Fruit fly (Drosophila melanogaster) whole organism, pupa: ENCODE measurements around the gene CG17321.

Source experiments
- CG10348 ChIP-seq: fragments of 200-800 bp; sonication (Bioruptor generic); IDR thresholded peaks from 2 replicates; pipeline ENCODE4 v1.3.6; 2022; ENCODE audit warnings: missing biosample characterization, missing genetic modification characterization
- CG12605 ChIP-seq: fragments of 200-800 bp; sonication (Bioruptor generic); IDR thresholded peaks from 2 replicates; pipeline ENCODE4 v1.3.6; 2022; ENCODE audit warnings: missing biosample characterization, missing genetic modification characterization
- CG13204 ChIP-seq: fragments of 200-800 bp; sonication (Bioruptor generic); optimal IDR thresholded peaks from 2 replicates; lab custom pipeline; 2018; ENCODE audit warnings: missing biosample characterization, mild to moderate bottlenecking, missing genetic modification characterization, moderate library complexity
- CG14655 ChIP-seq: fragments of 200-800 bp; sonication (Bioruptor generic); optimal IDR thresholded peaks from 3 replicates; lab custom pipeline; 2017; ENCODE audit warnings: mild to moderate bottlenecking, missing biosample characterization, missing genetic modification reagents, missing genetic modification characterization
- CG15710 ChIP-seq: fragments of 200-800 bp; sonication (Bioruptor generic); optimal IDR thresholded peaks from 2 replicates; lab custom pipeline; 2018; ENCODE audit warnings: missing biosample characterization, mild to moderate bottlenecking, missing genetic modification characterization, moderate library complexity
- CG17806 ChIP-seq: fragments of 200-800 bp; sonication (Bioruptor generic); optimal IDR thresholded peaks from 2 replicates; lab custom pipeline; 2018; ENCODE audit warnings: missing biosample characterization, mild to moderate bottlenecking, missing genetic modification characterization, moderate library complexity
- CG32121 ChIP-seq: fragments of 200-800 bp; sonication (Bioruptor generic); IDR thresholded peaks from 2 replicates; pipeline ENCODE4 v1.3.6; 2022; ENCODE audit warnings: missing biosample characterization, missing genetic modification characterization
- CG34367 ChIP-seq: fragments of 200-800 bp; sonication (Bioruptor generic); optimal IDR thresholded peaks from 2 replicates; lab custom pipeline; 2018; ENCODE audit warnings: missing biosample characterization, mild to moderate bottlenecking, missing genetic modification characterization
- CG4496 ChIP-seq: fragments of 200-800 bp; sonication (Bioruptor generic); IDR thresholded peaks from 3 replicates; pipeline ENCODE4 v1.3.6; 2022; ENCODE audit warnings: missing biosample characterization, missing genetic modification characterization
- CG8159 ChIP-seq: fragments of 200-800 bp; sonication (Bioruptor generic); optimal IDR thresholded peaks from 3 replicates; lab custom pipeline; 2018; ENCODE audit warnings: missing biosample characterization, mild to moderate bottlenecking, missing genetic modification characterization, moderate library complexity
- CG8301 ChIP-seq: fragments of 200-800 bp; sonication (Bioruptor generic); optimal IDR thresholded peaks from 2 replicates; lab custom pipeline; 2018; ENCODE audit warnings: missing biosample characterization, mild to moderate bottlenecking, missing genetic modification characterization
- CG9948 ChIP-seq: fragments of 200-800 bp; sonication (Bioruptor generic); optimal IDR thresholded peaks from 2 replicates; lab custom pipeline; 2018; ENCODE audit warnings: missing biosample characterization, mild to moderate bottlenecking, missing genetic modification characterization, moderate library complexity
- D1 ChIP-seq: fragments of 200-800 bp; sonication (Bioruptor generic); optimal IDR thresholded peaks from 2 replicates; lab custom pipeline; 2018; ENCODE audit warnings: missing biosample characterization, mild to moderate bottlenecking, missing genetic modification characterization, moderate library complexity
- EcR ChIP-seq: fragments of 200-800 bp; sonication (Bioruptor generic); optimal IDR thresholded peaks from 3 replicates; lab custom pipeline; 2019; ENCODE audit warnings: missing biosample characterization, missing genetic modification characterization, mild to moderate bottlenecking, moderate library complexity, missing genetic modification reagents
- Ets98B ChIP-seq: fragments of 200-800 bp; sonication (Bioruptor generic); IDR thresholded peaks from 2 replicates; pipeline ENCODE4 v1.3.6; 2022; ENCODE audit warnings: missing biosample characterization, missing genetic modification characterization
- Pif1A ChIP-seq: fragments of 200-800 bp; sonication (Bioruptor generic); optimal IDR thresholded peaks from 3 replicates; lab custom pipeline; 2016; ENCODE audit warnings: missing biosample characterization, missing genetic modification characterization
- Pif1B ChIP-seq: fragments of 200-800 bp; sonication (Bioruptor generic); optimal IDR thresholded peaks from 3 replicates; lab custom pipeline; 2016; ENCODE audit warnings: missing biosample characterization, missing genetic modification characterization
- Snoo ChIP-seq: fragments of 200-800 bp; sonication (Bioruptor generic); optimal IDR thresholded peaks from 3 replicates; lab custom pipeline; 2017; ENCODE audit warnings: missing biosample characterization, mild to moderate bottlenecking, missing genetic modification characterization, inconsistent platforms
- fd96Ca ChIP-seq: fragments of 200-800 bp; sonication (Bioruptor generic); IDR thresholded peaks from 3 replicates; pipeline ENCODE4 v1.3.6; 2022; ENCODE audit warnings: missing biosample characterization, missing genetic modification characterization
- gl ChIP-seq: fragments of 200-800 bp; sonication (Bioruptor generic); optimal IDR thresholded peaks from 2 replicates; lab custom pipeline; 2018; ENCODE audit warnings: missing biosample characterization, mild to moderate bottlenecking, missing genetic modification characterization
- rn ChIP-seq: fragments of 200-800 bp; sonication (Bioruptor generic); IDR thresholded peaks from 2 replicates; pipeline ENCODE4 v1.3.6; 2022; ENCODE audit warnings: missing biosample characterization, missing genetic modification characterization

Gene CG17321

DNA sequence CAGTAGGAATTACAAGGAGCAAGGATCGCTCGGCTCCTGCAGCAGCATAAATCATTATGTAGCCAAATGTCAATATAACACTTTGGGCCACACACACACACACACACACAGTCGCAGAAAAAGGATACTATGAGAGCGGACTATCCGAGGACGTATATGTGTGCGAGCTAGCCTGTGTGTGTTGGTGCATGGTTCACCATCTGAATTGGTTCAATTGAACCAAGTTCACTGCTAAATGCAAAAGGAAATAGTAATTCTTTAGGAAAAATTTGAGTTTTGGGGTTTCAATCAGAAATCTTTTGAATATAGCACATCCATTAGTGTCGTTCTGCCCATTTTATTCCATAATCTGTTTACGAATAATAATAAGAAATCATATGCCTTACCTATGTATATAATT, 1.2 kb downstream of the CG17321 start:
- TF ChIP-seq rn (GFP tag; lab: Robert Waterston, UW), result no peak
- no peak for TF ChIP-seq Pif1B (GFP tag; lab: Kevin White, UChicago)
- TF ChIP-seq CG14655 (GFP tag; lab: Kevin White, UChicago), result no peak
- TF ChIP-seq CG32121 (GFP tag; lab: Robert Waterston, UW), result no peak
- no peak for TF ChIP-seq CG8159 (tag; lab: Kevin White, UChicago)
- TF ChIP-seq CG10348, result no peak
- TF ChIP-seq CG8301, result no peak
- TF ChIP-seq CG9948 (tag; lab: Kevin White, UChicago), result no peak
- no peak for TF ChIP-seq CG17806 (tag; lab: Kevin White, UChicago)
- no peak for TF ChIP-seq EcR (GFP tag; lab: Kevin White, UChicago)
- TF ChIP-seq CG15710 (tag; lab: Kevin White, UChicago), result no peak
- no peak for TF ChIP-seq D1 (tag; lab: Kevin White, UChicago)
- TF ChIP-seq Pif1A (GFP tag; lab: Kevin White, UChicago), result no peak
- TF ChIP-seq CG12605 (GFP tag; lab: Robert Waterston, UW), result no peak
- no peak for TF ChIP-seq Snoo

DNA sequence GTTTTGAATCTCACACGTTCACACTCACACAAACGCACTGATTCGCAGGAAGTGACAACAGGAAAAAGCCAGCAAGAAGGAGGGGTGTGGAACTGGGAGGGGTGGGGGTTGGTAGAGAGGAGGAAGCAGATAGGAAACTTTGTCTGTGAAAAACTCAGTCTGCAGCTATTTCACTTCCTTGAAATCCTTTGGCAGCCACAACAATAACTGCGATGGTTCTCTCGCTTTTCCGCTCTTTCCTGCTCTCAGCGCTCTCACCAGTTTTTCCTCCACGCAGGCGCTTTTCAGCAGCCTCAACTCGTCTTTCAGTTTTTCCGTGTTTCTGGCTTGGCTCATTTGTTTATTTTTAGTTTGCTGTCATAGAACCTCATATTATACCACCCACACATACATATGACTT, 1.9 kb downstream of the CG17321 start:
- TF ChIP-seq CG8159 (tag; lab: Kevin White, UChicago), result no peak
- no peak for TF ChIP-seq Snoo
- no peak for TF ChIP-seq CG9948 (tag; lab: Kevin White, UChicago)
- TF ChIP-seq Pif1B (GFP tag; lab: Kevin White, UChicago), result no peak
- TF ChIP-seq gl (tag; lab: Kevin White, UChicago), result no peak
- TF ChIP-seq CG15710 (tag; lab: Kevin White, UChicago), result no peak
- no peak for TF ChIP-seq CG4496 (GFP tag; lab: Robert Waterston, UW)
- TF ChIP-seq CG32121 (GFP tag; lab: Robert Waterston, UW), result no peak
- no peak for TF ChIP-seq D1 (tag; lab: Kevin White, UChicago)
- no peak for TF ChIP-seq rn (GFP tag; lab: Robert Waterston, UW)
- TF ChIP-seq CG8301, result no peak
- no peak for TF ChIP-seq Pif1A (GFP tag; lab: Kevin White, UChicago)

DNA sequence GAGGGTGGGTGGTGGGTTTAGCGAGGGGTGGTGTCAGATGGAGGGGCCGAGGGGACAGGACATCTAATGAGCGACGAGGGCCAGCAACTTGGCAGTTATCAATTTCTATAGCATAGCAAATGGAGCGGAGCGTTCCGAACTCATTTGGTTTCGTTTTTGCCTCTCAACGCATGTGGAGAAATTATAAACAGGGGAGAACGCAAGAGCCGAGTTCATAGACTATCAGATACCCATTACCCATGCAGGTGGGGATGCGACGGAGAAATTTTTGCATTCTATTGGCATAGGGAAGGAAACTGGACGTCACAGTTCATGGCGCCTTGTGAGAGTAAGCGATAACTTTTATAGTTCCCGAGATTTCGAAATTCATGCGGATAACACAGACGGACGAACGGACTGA, 7.3 kb downstream of the CG17321 start:
- TF ChIP-seq EcR (GFP tag; lab: Kevin White, UChicago), result no peak
- TF ChIP-seq D1 (tag; lab: Kevin White, UChicago), result no peak
- no peak for TF ChIP-seq CG8159 (tag; lab: Kevin White, UChicago)
- TF ChIP-seq gl (tag; lab: Kevin White, UChicago), result no peak
- TF ChIP-seq CG15710 (tag; lab: Kevin White, UChicago), result no peak
- TF ChIP-seq CG17806 (tag; lab: Kevin White, UChicago), result no peak
- TF ChIP-seq Pif1B (GFP tag; lab: Kevin White, UChicago), result no peak
- no peak for TF ChIP-seq rn (GFP tag; lab: Robert Waterston, UW)
- TF ChIP-seq Pif1A (GFP tag; lab: Kevin White, UChicago), result no peak
- no peak for TF ChIP-seq CG32121 (GFP tag; lab: Robert Waterston, UW)
- TF ChIP-seq CG12605 (GFP tag; lab: Robert Waterston, UW), result no peak
- no peak for TF ChIP-seq Ets98B
- TF ChIP-seq CG34367 (tag; lab: Kevin White, UChicago), result no peak
- no peak for TF ChIP-seq CG14655 (GFP tag; lab: Kevin White, UChicago)
- TF ChIP-seq CG10348, result no peak
- no peak for TF ChIP-seq Snoo
- no peak for TF ChIP-seq CG13204
- TF ChIP-seq CG8301, result no peak
- TF ChIP-seq, all 21 proteins: peak for 0

DNA sequence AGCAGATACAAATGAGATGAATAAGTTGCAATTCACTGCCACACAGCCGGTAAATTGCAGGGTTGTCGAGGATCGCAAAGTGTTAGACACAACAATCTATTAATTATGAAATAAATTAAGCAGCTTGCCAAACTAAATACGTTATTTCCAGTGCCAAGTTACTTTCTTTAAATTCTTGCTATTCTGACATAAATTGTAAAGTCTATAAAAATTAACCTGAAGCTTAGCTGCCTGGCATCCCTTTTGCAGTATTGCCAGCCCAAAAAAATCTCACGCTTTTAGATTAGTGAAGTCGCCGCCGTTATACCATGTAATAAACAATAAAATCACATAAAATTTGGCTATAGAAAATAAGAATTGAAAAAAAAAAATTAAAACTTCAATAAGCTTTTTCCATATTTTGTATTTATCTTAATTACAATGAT, 12.7 kb downstream of the CG17321 start:
- TF ChIP-seq CG10348 (peak; percentile 83), CG13204 (peak; percentile 85), CG15710 (tag; lab: Kevin White, UChicago) (peak; percentile 95), CG4496 (GFP tag; lab: Robert Waterston, UW) (peak; percentile 98), D1 (tag; lab: Kevin White, UChicago) (peak; percentile 62), CG9948 (tag; lab: Kevin White, UChicago) (peak; percentile 94), CG14655 (GFP tag; lab: Kevin White, UChicago) (peak; percentile 95), CG34367 (tag; lab: Kevin White, UChicago) (peak; percentile 95), Pif1B (GFP tag; lab: Kevin White, UChicago) (peak; percentile 92), CG8301 (peak; percentile 95), CG17806 (tag; lab: Kevin White, UChicago) (peak; percentile 96), CG8159 (tag; lab: Kevin White, UChicago) (peak; percentile 94), fd96Ca (GFP tag; lab: Robert Waterston, UW) (peak; percentile 97), CG32121 (GFP tag; lab: Robert Waterston, UW) (peak; percentile 95), EcR (GFP tag; lab: Kevin White, UChicago) (no peak), Snoo (peak; percentile 95), rn (GFP tag; lab: Robert Waterston, UW) (peak; percentile 82), gl (tag; lab: Kevin White, UChicago) (peak; percentile 87), Ets98B (peak; percentile 97), CG12605 (GFP tag; lab: Robert Waterston, UW) (peak; percentile 95), Pif1A (GFP tag; lab: Kevin White, UChicago) (peak; percentile 96)

DNA sequence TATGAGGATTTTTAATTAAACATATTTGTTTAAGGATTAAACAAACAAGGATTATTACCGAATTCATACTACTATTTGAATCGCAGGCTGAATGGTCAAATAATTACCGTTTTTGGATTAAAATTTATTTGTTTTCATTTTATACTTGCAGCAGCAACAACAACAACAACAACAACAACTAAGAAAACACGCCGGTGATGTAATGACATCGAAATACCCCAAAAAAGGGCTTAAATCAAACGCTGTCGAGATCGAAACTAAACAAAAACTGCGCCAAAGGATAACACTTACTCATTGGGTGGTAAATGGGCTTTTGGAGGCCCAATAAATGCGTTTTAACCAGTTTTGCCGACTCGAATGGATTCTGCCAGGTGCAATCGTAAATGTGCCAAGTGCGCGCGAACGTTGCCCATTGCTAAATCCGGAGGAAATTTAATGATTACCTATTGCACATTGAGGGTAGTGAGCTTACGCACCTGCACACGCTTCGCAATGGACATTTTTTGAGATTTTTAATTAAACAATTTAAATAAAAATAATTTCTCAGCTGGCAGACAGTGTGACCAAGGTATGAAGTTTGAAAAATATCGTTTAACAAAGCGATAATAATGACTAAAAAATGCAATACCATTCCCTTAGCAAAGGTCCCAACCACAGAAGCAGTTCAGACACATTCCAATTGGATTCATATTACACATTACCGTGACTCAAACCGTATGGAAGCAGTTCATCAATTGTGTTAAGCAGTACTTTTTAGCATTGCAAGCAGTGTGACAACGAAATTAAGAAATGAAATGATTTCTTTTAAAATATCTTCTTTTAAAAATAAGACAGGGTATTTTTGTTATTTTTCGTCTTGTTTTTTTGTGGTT, 13.9 kb downstream of the CG17321 start, which contains the start of the genes CG10602 and mRpL13:
TSS of gene CG10602 (minus strand) at position 588 of the 872 bp plus-strand sequence.
TSS of gene mRpL13 (minus strand) at position 588 of the 872 bp plus-strand sequence.
- TF ChIP-seq CG32121 (GFP tag; lab: Robert Waterston, UW) (no peak), D1 (tag; lab: Kevin White, UChicago) (peak; percentile 90)
